Worm (Caenorhabditis elegans) whole organism, L3 larva: Measurements from ENCODE around the gene Y45F10B.59.

Source experiments
- ZK546.5 ChIP-seq: sonication (generic microtip); optimal IDR thresholded peaks from 2 replicates; lab custom pipeline; 2017; ENCODE audit warnings: missing biosample characterization, missing genetic modification characterization
- ceh-28 ChIP-seq: fragments of 150-350 bp; optimal IDR thresholded peaks from 2 replicates; lab custom pipeline; 2014; ENCODE audit warnings: missing biosample characterization, missing genetic modification reagents, missing genetic modification characterization
- ceh-82 ChIP-seq: fragments of 150-350 bp; optimal IDR thresholded peaks from 2 replicates; lab custom pipeline; 2014; ENCODE audit warnings: missing biosample characterization, missing genetic modification characterization
- egl-27 ChIP-seq: sonication (generic microtip); optimal IDR thresholded peaks from 4 replicates; lab custom pipeline; 2017; ENCODE audit warnings: missing biosample characterization, missing genetic modification reagents, missing genetic modification characterization
- fkh-10 ChIP-seq: sonication (generic microtip); optimal IDR thresholded peaks from 2 replicates; lab custom pipeline; 2017; ENCODE audit warnings: missing biosample characterization, missing genetic modification reagents, missing genetic modification characterization
- fkh-2 ChIP-seq: fragments of 150-350 bp; optimal IDR thresholded peaks from 2 replicates; lab custom pipeline; 2014; ENCODE audit warnings: missing biosample characterization, missing genetic modification reagents, missing genetic modification characterization
- lsy-12 ChIP-seq: sonication (generic microtip); optimal IDR thresholded peaks from 2 replicates; lab custom pipeline; 2016; ENCODE audit warnings: mild to moderate bottlenecking, missing genetic modification characterization, missing compliant biosample characterization
- nfya-1 ChIP-seq: sonication (generic microtip); optimal IDR thresholded peaks from 2 replicates; lab custom pipeline; 2017; ENCODE audit warnings: missing genetic modification characterization, mild to moderate bottlenecking, missing compliant biosample characterization, antibody characterized with exemption, moderate library complexity; ENCODE audit not compliant: insufficient read depth
- nhr-237 ChIP-seq: fragments of 150-350 bp; optimal IDR thresholded peaks from 2 replicates; lab custom pipeline; 2014; ENCODE audit warnings: missing biosample characterization, missing genetic modification characterization
- nhr-77 ChIP-seq: fragments of 150-350 bp; optimal IDR thresholded peaks from 2 replicates; lab custom pipeline; 2014; ENCODE audit warnings: missing biosample characterization, missing genetic modification characterization
- pha-4 ChIP-seq: fragments of 150-350 bp; optimal IDR thresholded peaks from 2 replicates; lab custom pipeline; 2014; ENCODE audit warnings: missing biosample characterization, missing genetic modification reagents, missing genetic modification characterization
- snpc-4 ChIP-seq: fragments of 150-350 bp; optimal IDR thresholded peaks from 2 replicates; lab custom pipeline; 2014; ENCODE audit warnings: missing biosample characterization, missing genetic modification characterization
- zag-1 ChIP-seq: fragments of 150-350 bp; optimal IDR thresholded peaks from 2 replicates; lab custom pipeline; 2014; ENCODE audit warnings: missing biosample characterization, missing genetic modification characterization

DNA sequence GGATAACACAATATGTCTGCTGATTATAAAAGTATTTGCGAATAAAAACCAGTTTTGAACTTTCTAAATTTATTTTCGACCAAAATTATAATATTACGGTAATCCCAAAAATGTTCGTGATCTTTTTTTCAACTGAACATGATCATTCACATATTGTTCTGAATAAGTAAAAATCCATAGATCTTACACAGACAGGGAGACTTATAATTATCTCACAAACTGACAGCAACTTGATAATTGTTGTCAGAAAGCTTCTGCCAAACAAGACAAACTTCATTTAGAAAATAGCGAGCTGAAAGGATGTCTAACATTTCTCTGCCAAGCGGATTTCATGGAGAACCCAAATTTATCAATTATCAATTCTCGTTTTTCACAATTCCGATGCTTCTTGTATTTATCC is 24.1 kb downstream of the Y45F10B.59 start, which contains the start of gene sru-21:
- TF ChIP-seq fkh-10 (no peak), pha-4 (tag; lab: Kevin White, UChicago) (no peak), zag-1 (tag; lab: Kevin White, UChicago) (no peak), nhr-77 (no peak), egl-27 (tag; lab: Kevin White, UChicago) (no peak), ceh-82 (no peak), nhr-237 (tag; lab: Kevin White, UChicago) (no peak), nfya-1 (tag; lab: Kevin White, UChicago) (no peak), ceh-28 (tag; lab: Kevin White, UChicago) (no peak), ZK546.5 (tag; lab: Kevin White, UChicago) (no peak), fkh-2 (tag; lab: Kevin White, UChicago) (no peak), snpc-4 (tag; lab: Kevin White, UChicago) (no peak), lsy-12 (tag; lab: Kevin White, UChicago) (no peak)
